Fruit fly (Drosophila melanogaster) whole organism, wandering third instar larva: ENCODE data around the gene Oatp33Ea.
A peak's percentile ranks its signal among the peaks of the same experiment; 100 is the strongest.

Experiments
- Abd-B ChIP-seq: fragments of >200 bp; optimal IDR thresholded peaks from 2 replicates; lab custom pipeline; 2017; ENCODE audit warnings: missing biosample characterization, missing genetic modification characterization
- CG32264 ChIP-seq: fragments of 200-800 bp; sonication (Bioruptor generic); optimal IDR thresholded peaks from 2 replicates; lab custom pipeline; 2016; ENCODE audit warnings: missing biosample characterization, missing genetic modification characterization
- CG9705 ChIP-seq: fragments of 200-800 bp; sonication (Bioruptor generic); optimal IDR thresholded peaks from 2 replicates; lab custom pipeline; 2018; ENCODE audit warnings: missing biosample characterization, mild to moderate bottlenecking, missing genetic modification characterization
- CrebA ChIP-seq: fragments of 200-800 bp; sonication (Bioruptor generic); optimal IDR thresholded peaks from 2 replicates; lab custom pipeline; 2016; ENCODE audit warnings: missing biosample characterization, mild to moderate bottlenecking, missing genetic modification characterization, borderline replicate concordance
- Dfd ChIP-seq: fragments of >200 bp; optimal IDR thresholded peaks from 2 replicates; lab custom pipeline; 2017; ENCODE audit warnings: missing biosample characterization, missing genetic modification characterization
- Dif ChIP-seq: fragments of 200-275, 200-300 bp; sonication (Bioruptor generic); optimal IDR thresholded peaks from 2 replicates; lab custom pipeline; 2018; ENCODE audit warnings: missing biosample characterization, missing genetic modification characterization; ENCODE audit not compliant: partially characterized antibody
- GATAd ChIP-seq: sonication (Bioruptor generic); optimal IDR thresholded peaks from 2 replicates; lab custom pipeline; 2016; ENCODE audit warnings: missing biosample characterization, missing genetic modification characterization
- HLH106 ChIP-seq: fragments of 200-800 bp; optimal IDR thresholded peaks from 3 replicates; lab custom pipeline; 2019; ENCODE audit warnings: missing biosample characterization, mild to moderate bottlenecking, missing genetic modification characterization, moderate library complexity
- Hnf4 ChIP-seq: fragments of 200-800 bp; sonication (Bioruptor generic); optimal IDR thresholded peaks from 2 replicates; lab custom pipeline; 2016; ENCODE audit warnings: missing biosample characterization, mild to moderate bottlenecking, missing genetic modification characterization
- Hr78 ChIP-seq: fragments of >200 bp; optimal IDR thresholded peaks from 2 replicates; lab custom pipeline; 2017; ENCODE audit warnings: missing biosample characterization, missing genetic modification characterization
- Hr83 ChIP-seq: fragments of 200-300 bp; sonication (Bioruptor generic); optimal IDR thresholded peaks from 2 replicates; lab custom pipeline; 2016; ENCODE audit warnings: missing biosample characterization, mild to moderate bottlenecking, missing genetic modification characterization, moderate library complexity; ENCODE audit not compliant: poor library complexity, severe bottlenecking
- Jra ChIP-seq: sonication (Bioruptor generic); optimal IDR thresholded peaks from 2 replicates; lab custom pipeline; 2016; ENCODE audit warnings: missing biosample characterization, missing genetic modification characterization
- Mio ChIP-seq: sonication (Bioruptor generic); optimal IDR thresholded peaks from 2 replicates; lab custom pipeline; 2016; ENCODE audit warnings: missing biosample characterization, missing genetic modification characterization
- Myc ChIP-seq: fragments of >200 bp; optimal IDR thresholded peaks from 2 replicates; lab custom pipeline; 2017
- N ChIP-seq: fragments of >200 bp; optimal IDR thresholded peaks from 2 replicates; lab custom pipeline; 2018; ENCODE audit warnings: missing biosample characterization, missing external identifiers, missing genetic modification characterization
- OdsH ChIP-seq: fragments of 200-800 bp; sonication (Bioruptor generic); optimal IDR thresholded peaks from 2 replicates; lab custom pipeline; 2016; ENCODE audit warnings: missing biosample characterization, mild to moderate bottlenecking, missing genetic modification characterization
- Rel ChIP-seq, 2 experiments: fragments of 200-800 bp; sonication (Bioruptor generic) in 1 of 2; optimal IDR thresholded peaks; 2 replicates in 1 of 2; 3 replicates in 1 of 2; lab custom pipeline; 2016 to 2019; ENCODE audit warnings: mild to moderate bottlenecking in 2 of 2, missing biosample characterization in 2 of 2, missing genetic modification characterization in 2 of 2, moderate library complexity in 1 of 2
- Sp1 ChIP-seq: fragments of 200-800 bp; sonication (Bioruptor generic); optimal IDR thresholded peaks from 3 replicates; lab custom pipeline; 2019; ENCODE audit warnings: missing biosample characterization, mild to moderate bottlenecking, missing genetic modification characterization, moderate library complexity
- Vsx2 ChIP-seq: fragments of 200-300, 225-300 bp; sonication (Bioruptor generic); optimal IDR thresholded peaks from 2 replicates; lab custom pipeline; 2018; ENCODE audit warnings: missing biosample characterization, missing genetic modification characterization; ENCODE audit not compliant: partially characterized antibody
- br ChIP-seq: fragments of 200-800 bp; sonication (Bioruptor generic); optimal IDR thresholded peaks from 2 replicates; lab custom pipeline; 2016; ENCODE audit warnings: missing biosample characterization, missing genetic modification characterization
- brk ChIP-seq: fragments of 200-800 bp; sonication (Bioruptor generic); optimal IDR thresholded peaks from 2 replicates; lab custom pipeline; 2016; ENCODE audit warnings: missing biosample characterization, mild to moderate bottlenecking, missing genetic modification characterization
- dl ChIP-seq, 2 experiments: fragments of 175-275, 200-275 bp in 1 of 2; fragments of 200-275 bp in 1 of 2; sonication (Bioruptor generic); optimal IDR thresholded peaks; lab custom pipeline; 2018; ENCODE audit warnings: mild to moderate bottlenecking in 2 of 2, missing biosample characterization in 2 of 2, missing genetic modification characterization in 2 of 2, moderate library complexity in 2 of 2; ENCODE audit not compliant: partially characterized antibody in 2 of 2, insufficient read depth in 1 of 2
- dmrt93B ChIP-seq: fragments of 200-800 bp; sonication (Bioruptor generic); optimal IDR thresholded peaks from 2 replicates; lab custom pipeline; 2018; ENCODE audit warnings: missing biosample characterization, mild to moderate bottlenecking, missing genetic modification characterization
- dsf ChIP-seq: sonication (Bioruptor generic); optimal IDR thresholded peaks from 2 replicates; lab custom pipeline; 2016; ENCODE audit warnings: missing biosample characterization, missing genetic modification characterization, borderline replicate concordance
- ey ChIP-seq: fragments of 200-800 bp; sonication (Bioruptor generic); optimal IDR thresholded peaks from 2 replicates; lab custom pipeline; 2016; ENCODE audit warnings: missing biosample characterization, missing genetic modification characterization
- foxo ChIP-seq, 2 experiments: fragments of 200-800 bp; sonication (Bioruptor generic); optimal IDR thresholded peaks; 2 replicates in 1 of 2; 3 replicates in 1 of 2; lab custom pipeline; 2016 to 2017; ENCODE audit warnings: missing biosample characterization in 2 of 2, missing genetic modification characterization in 2 of 2
- fru ChIP-seq: fragments of 200-800 bp; sonication (Bioruptor generic); optimal IDR thresholded peaks from 3 replicates; lab custom pipeline; 2016; ENCODE audit warnings: missing biosample characterization, mild to moderate bottlenecking, missing genetic modification characterization
- h ChIP-seq: fragments of 200-800 bp; sonication (Bioruptor generic); optimal IDR thresholded peaks from 3 replicates; lab custom pipeline; 2016; ENCODE audit warnings: missing biosample characterization, mild to moderate bottlenecking, missing genetic modification characterization
- jim ChIP-seq: fragments of 175-275, 200-325 bp; sonication (Bioruptor generic); optimal IDR thresholded peaks from 2 replicates; lab custom pipeline; 2016; ENCODE audit warnings: missing biosample characterization, mild to moderate bottlenecking, missing genetic modification characterization
- lola ChIP-seq: fragments of >200 bp; optimal IDR thresholded peaks from 2 replicates; lab custom pipeline; 2017; ENCODE audit warnings: missing biosample characterization, missing genetic modification characterization
- pan ChIP-seq: fragments of >200 bp; optimal IDR thresholded peaks from 2 replicates; lab custom pipeline; 2017
- psq ChIP-seq: fragments of 200-800 bp; sonication (Bioruptor generic); optimal IDR thresholded peaks from 3 replicates; lab custom pipeline; 2017; ENCODE audit warnings: missing biosample characterization, mild to moderate bottlenecking, missing genetic modification characterization, moderate library complexity
- rgr ChIP-seq: fragments of 200-800 bp; sonication (Bioruptor generic); optimal IDR thresholded peaks from 3 replicates; lab custom pipeline; 2016; ENCODE audit warnings: missing biosample characterization, mild to moderate bottlenecking, missing genetic modification characterization
- sage ChIP-seq: fragments of 200-800 bp; sonication (Bioruptor generic); optimal IDR thresholded peaks from 2 replicates; lab custom pipeline; 2016; ENCODE audit warnings: missing biosample characterization, mild to moderate bottlenecking, missing genetic modification characterization
- sv ChIP-seq: fragments of 200-800 bp; sonication (Bioruptor generic); optimal IDR thresholded peaks from 3 replicates; lab custom pipeline; 2016; ENCODE audit warnings: missing biosample characterization, missing genetic modification characterization
- tai ChIP-seq: sonication (Bioruptor generic); optimal IDR thresholded peaks from 2 replicates; lab custom pipeline; 2016; ENCODE audit warnings: missing biosample characterization, missing genetic modification characterization
- usp ChIP-seq: fragments of >200 bp; optimal IDR thresholded peaks from 2 replicates; lab custom pipeline; 2017; ENCODE audit warnings: missing biosample characterization, missing genetic modification characterization
- woc ChIP-seq: sonication (Bioruptor generic); optimal IDR thresholded peaks from 2 replicates; lab custom pipeline; 2016; ENCODE audit warnings: missing biosample characterization, mild to moderate bottlenecking, missing genetic modification characterization

Oatp33Ea gene

dm6 chr2L:12483866-12484554, 38.3 kb upstream of the Oatp33Ea start:
- TF ChIP-seq Vsx2 (GFP tag; lab: Kevin White, UChicago) (no peak), usp (GFP tag; lab: Kevin White, UChicago) (no peak), dmrt93B (peak; percentile 93), Hnf4 (peak; percentile 96), Jra (peak; percentile 80), h (GFP tag; lab: Kevin White, UChicago) (peak; percentile 97), Dif (GFP tag; lab: Kevin White, UChicago) (peak; percentile 67), sage (GFP tag; lab: Kevin White, UChicago) (peak; percentile 93), Sp1 (GFP tag; lab: Kevin White, UChicago) (peak; percentile 96), tai (peak; percentile 89), ey (GFP tag; lab: Kevin White, UChicago) (peak; percentile 98), Dfd (GFP tag; lab: Kevin White, UChicago) (peak; percentile 24), CG32264 (GFP tag; lab: Kevin White, UChicago) (peak; percentile 95), GATAd (GFP tag; lab: Kevin White, UChicago) (peak; percentile 68), brk (GFP tag; lab: Kevin White, UChicago) (peak; percentile 70), Mio (GFP tag; lab: Kevin White, UChicago) (peak; percentile 86), CG9705 (GFP tag; lab: Kevin White, UChicago) (peak; percentile 96), psq (GFP tag; lab: Kevin White, UChicago) (peak; percentile 94), foxo (GFP tag; optimal IDR thresholded peaks at IDR 0.05; lab: Kevin White, UChicago) (peak; percentile 77 to 97), HLH106 (tag; lab: Kevin White, UChicago) (peak; percentile 98), woc (GFP tag; lab: Kevin White, UChicago) (peak; percentile 98), Hr78 (no peak), dl (GFP tag; optimal IDR thresholded peaks at IDR 0.05; lab: Kevin White, UChicago; ENCODE audit: insufficient read depth in 1 of 2, partially characterized antibody in 2 of 2) (peak; percentile 46 to 66), N (GFP tag; lab: Kevin White, UChicago) (no peak), Hr83 (GFP tag; lab: Kevin White, UChicago) (no peak), Rel (GFP tag; optimal IDR thresholded peaks at IDR 0.05; lab: Kevin White, UChicago) (no peak), Rel (tag; optimal IDR thresholded peaks at IDR 0.05; lab: Kevin White, UChicago) (peak; percentile 82), lola (GFP tag; lab: Kevin White, UChicago) (no peak), dsf (GFP tag; lab: Kevin White, UChicago) (peak; percentile 69), sv (GFP tag; lab: Kevin White, UChicago) (peak; percentile 82), fru (peak; percentile 97), Myc (lab: Kevin White, UChicago) (no peak), br (GFP tag; lab: Kevin White, UChicago) (peak; percentile 97), Abd-B (no peak), rgr (GFP tag; lab: Kevin White, UChicago) (peak; percentile 97), CrebA (GFP tag; lab: Kevin White, UChicago) (no peak), OdsH (peak; percentile 97), pan (lab: Kevin White, UChicago) (no peak), jim (GFP tag; lab: Kevin White, UChicago) (no peak)

- TF ChIP-seq Dif (GFP tag; lab: Kevin White, UChicago) (peak; percentile 55), N (GFP tag; lab: Kevin White, UChicago) (no peak), dl (GFP tag; optimal IDR thresholded peaks at IDR 0.05; lab: Kevin White, UChicago; ENCODE audit: insufficient read depth in 1 of 2, partially characterized antibody in 2 of 2) (peak; percentile 55 to 56)
Measured at dm6 chr2L:12483519-12483865, 37.8 kb upstream of the Oatp33Ea start.
